Fruit fly (Drosophila melanogaster): ENCODE measurements around the gene CG11629.

DNA sequence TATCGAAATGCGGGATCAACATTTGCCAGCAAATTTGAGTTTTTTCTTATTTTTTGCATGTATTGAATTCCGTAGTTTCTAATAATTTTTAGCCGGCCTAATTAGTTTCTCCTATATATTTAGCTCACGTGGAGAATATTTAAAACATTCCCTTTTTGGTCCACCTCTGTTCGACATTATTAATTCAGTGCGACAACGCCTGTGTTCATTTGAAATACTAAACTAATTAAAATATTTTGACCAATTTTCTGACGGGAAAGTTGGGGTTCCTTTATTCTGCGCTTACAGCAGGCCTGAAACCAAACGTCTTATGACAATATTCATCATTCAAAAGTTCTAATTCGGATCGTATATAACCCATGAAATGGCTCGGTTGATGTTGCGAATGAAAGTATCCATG is 7.9 kb upstream of the CG11629 start, which contains the start of gene CG1428:
- TF ChIP-seq CG8478 (optimal IDR thresholded peaks at IDR 0.05) (no peak), usp (GFP tag; optimal IDR thresholded peaks at IDR 0.05) (no peak)

Measured in whole organism.